Worm (Caenorhabditis elegans) whole organism, late embryonic: ENCODE data around the gene cand-1.

Experiments
- ama-1 ChIP-seq: fragments of 150-350 bp; optimal IDR thresholded peaks from 2 replicates; lab custom pipeline; 2014
- ceh-45 ChIP-seq: fragments of 200-800 bp; sonication (Bioruptor generic); IDR thresholded peaks from 2 replicates; pipeline ENCODE4 v1.3.6; 2022; ENCODE audit warnings: missing genetic modification reagents, missing genetic modification characterization, missing compliant biosample characterization
- hlh-30 ChIP-seq: sonication (generic microtip); optimal IDR thresholded peaks from 2 replicates; lab custom pipeline; 2017; ENCODE audit warnings: antibody characterized with exemption, missing genetic modification characterization, missing compliant biosample characterization; ENCODE audit not compliant: insufficient read depth

- TF ChIP-seq ceh-45 (GFP tag; lab: Robert Waterston, UW) = no peak
- no peak for TF ChIP-seq ama-1 (lab: Kevin White, UChicago)
- no peak for TF ChIP-seq hlh-30 (tag; lab: Kevin White, UChicago)
Measured at ce11 chrV:16759937-16760336, 42.7 kb upstream of the cand-1 start.
